Worm (Caenorhabditis elegans) whole organism, late embryonic: ENCODE measurements around the gene ciao-2B.

ENCODE experiments used
- C38D4.7 ChIP-seq: fragments of 200-800 bp; sonication (Bioruptor generic); optimal IDR thresholded peaks from 2 replicates; lab custom pipeline; 2018; ENCODE audit warnings: mild to moderate bottlenecking, missing genetic modification characterization, moderate library complexity, missing compliant biosample characterization
- F13H6.1 ChIP-seq: sonication (generic microtip); optimal IDR thresholded peaks from 2 replicates; lab custom pipeline; 2016; ENCODE audit warnings: missing genetic modification characterization, missing compliant biosample characterization
- ama-1 ChIP-seq: fragments of 150-350 bp; optimal IDR thresholded peaks from 2 replicates; lab custom pipeline; 2014
- ceh-9 ChIP-seq: sonication (generic microtip); optimal IDR thresholded peaks from 2 replicates; lab custom pipeline; 2016; ENCODE audit warnings: mild to moderate bottlenecking, missing genetic modification characterization, inconsistent platforms, missing compliant biosample characterization
- dmd-4 ChIP-seq: sonication (generic microtip); optimal IDR thresholded peaks from 2 replicates; lab custom pipeline; 2016; ENCODE audit warnings: borderline replicate concordance, missing genetic modification characterization, missing compliant biosample characterization
- fkh-10 ChIP-seq: fragments of 150-350 bp; optimal IDR thresholded peaks from 2 replicates; lab custom pipeline; 2014; ENCODE audit warnings: missing biosample characterization, missing genetic modification reagents, missing genetic modification characterization
- gmeb-2 ChIP-seq: sonication (generic microtip); optimal IDR thresholded peaks from 2 replicates; lab custom pipeline; 2016; ENCODE audit warnings: missing genetic modification characterization, inconsistent platforms, missing compliant biosample characterization
- nfya-1 ChIP-seq: sonication (generic microtip); optimal IDR thresholded peaks from 2 replicates; lab custom pipeline; 2017; ENCODE audit warnings: missing genetic modification characterization, mild to moderate bottlenecking, missing compliant biosample characterization, antibody characterized with exemption, moderate library complexity
- nhr-11 ChIP-seq: fragments of 150-350 bp; optimal IDR thresholded peaks from 2 replicates; lab custom pipeline; 2014; ENCODE audit warnings: missing biosample characterization, missing genetic modification characterization
- pha-2 ChIP-seq: sonication (generic microtip); optimal IDR thresholded peaks from 2 replicates; lab custom pipeline; 2017; ENCODE audit warnings: mild to moderate bottlenecking, missing genetic modification characterization, missing compliant biosample characterization
- sdc-2 ChIP-seq: sonication (generic microtip); optimal IDR thresholded peaks from 2 replicates; lab custom pipeline; 2016; ENCODE audit warnings: missing genotype, missing genetic modification characterization, missing compliant biosample characterization
- tbx-2 ChIP-seq: sonication (generic microtip); optimal IDR thresholded peaks from 2 replicates; lab custom pipeline; 2016; ENCODE audit warnings: missing genetic modification characterization, missing compliant biosample characterization
- tbx-7 ChIP-seq: sonication (generic microtip); optimal IDR thresholded peaks from 2 replicates; lab custom pipeline; 2016; ENCODE audit warnings: missing genotype, missing genetic modification characterization, missing compliant biosample characterization
- unc-55 ChIP-seq: sonication (generic microtip); optimal IDR thresholded peaks from 2 replicates; lab custom pipeline; 2017; ENCODE audit warnings: missing biosample characterization, missing genetic modification reagents, missing genetic modification characterization

DNA sequence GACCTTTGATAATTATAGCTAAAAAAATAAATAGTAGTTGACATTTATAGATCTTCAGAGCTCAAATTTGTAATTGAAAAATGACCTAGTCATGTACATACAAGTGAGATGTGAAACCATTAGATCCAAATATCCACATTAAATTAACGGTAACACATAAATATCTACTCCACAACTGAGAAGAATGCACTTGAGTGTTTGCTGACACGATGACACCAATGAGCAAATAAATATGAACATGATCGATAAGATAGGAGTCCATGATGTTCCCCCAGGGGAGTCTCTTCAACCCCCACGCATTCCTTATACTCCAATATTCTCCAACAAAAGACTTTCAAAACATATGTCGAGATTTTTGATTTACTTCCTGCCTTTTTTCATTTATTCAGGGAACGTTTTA, 34.9 kb downstream of the ciao-2B start, which contains the start of gene ttr-52:
- TF ChIP-seq nfya-1 (tag; lab: Kevin White, UChicago), result no peak
- no peak for TF ChIP-seq nhr-11 (tag; lab: Kevin White, UChicago)
- no peak for TF ChIP-seq gmeb-2 (tag; lab: Kevin White, UChicago)
- TF ChIP-seq pha-2 (tag; lab: Kevin White, UChicago), result no peak
- no peak for TF ChIP-seq sdc-2 (tag; lab: Kevin White, UChicago)
- no peak for TF ChIP-seq dmd-4 (tag; lab: Kevin White, UChicago)
- TF ChIP-seq F13H6.1 (tag; lab: Kevin White, UChicago), result no peak
- no peak for TF ChIP-seq C38D4.7 (GFP tag; lab: Kevin White, UChicago)
- TF ChIP-seq ceh-9 (tag; lab: Kevin White, UChicago), result no peak
- TF ChIP-seq fkh-10 (GFP tag; lab: Kevin White, UChicago), result no peak
- no peak for TF ChIP-seq ama-1 (lab: Kevin White, UChicago)
- no peak for TF ChIP-seq tbx-7 (tag; lab: Kevin White, UChicago)
- no peak for TF ChIP-seq tbx-2 (tag; lab: Kevin White, UChicago)
- no peak for TF ChIP-seq unc-55 (GFP tag; lab: Kevin White, UChicago)
